Fruit fly (Drosophila melanogaster) whole organism, adult: ENCODE measurements around the gene CG43332.

Experiments used
- CG14711 ChIP-seq: fragments of 200-800 bp; sonication (Bioruptor generic); optimal IDR thresholded peaks from 2 replicates; lab custom pipeline; 2018; ENCODE audit warnings: missing biosample characterization, mild to moderate bottlenecking, missing genetic modification characterization, moderate library complexity
- CG33017 ChIP-seq: fragments of 200-800 bp; sonication (Bioruptor generic); optimal IDR thresholded peaks from 2 replicates; lab custom pipeline; 2018; ENCODE audit warnings: missing biosample characterization, mild to moderate bottlenecking, missing genetic modification characterization, moderate library complexity
- CG7101 ChIP-seq: fragments of 200-800 bp; sonication (Bioruptor generic); optimal IDR thresholded peaks from 2 replicates; lab custom pipeline; 2018; ENCODE audit warnings: missing biosample characterization, mild to moderate bottlenecking, missing genetic modification characterization, moderate library complexity
- Clk ChIP-seq: fragments of 200-800 bp; sonication (Bioruptor generic); optimal IDR thresholded peaks from 2 replicates; lab custom pipeline; 2017; ENCODE audit warnings: missing biosample characterization, missing genetic modification characterization
- Hr96 ChIP-seq: fragments of 200-800 bp; sonication (Bioruptor generic); optimal IDR thresholded peaks from 2 replicates; lab custom pipeline; 2016; ENCODE audit warnings: missing biosample characterization, missing genetic modification characterization
- kay ChIP-seq: fragments of 200-800 bp; sonication (Bioruptor generic); peaks from one replicate; lab custom pipeline; 2016; ENCODE audit warnings: missing biosample characterization, missing genetic modification characterization, borderline replicate concordance
- pad ChIP-seq: fragments of 200-800 bp; sonication (Bioruptor generic); optimal IDR thresholded peaks from 3 replicates; lab custom pipeline; 2017; ENCODE audit warnings: missing biosample characterization, missing genetic modification characterization, mild to moderate bottlenecking, moderate library complexity, missing genetic modification reagents

- TF ChIP-seq Clk (GFP tag; lab: Kevin White, UChicago): no peak
- no peak for TF ChIP-seq kay (GFP tag; lab: Kevin White, UChicago)
- TF ChIP-seq CG14711 (tag; lab: Kevin White, UChicago): no peak
- no peak for TF ChIP-seq pad (GFP tag; lab: Kevin White, UChicago)
- TF ChIP-seq CG7101: no peak
- no peak for TF ChIP-seq CG33017
- TF ChIP-seq Hr96 (GFP tag; lab: Kevin White, UChicago): no peak
These were observed 16.7 kb downstream of the CG43332 start for dm6 chr2L:14146368-14146767.
